In the genomic region with DNA sequence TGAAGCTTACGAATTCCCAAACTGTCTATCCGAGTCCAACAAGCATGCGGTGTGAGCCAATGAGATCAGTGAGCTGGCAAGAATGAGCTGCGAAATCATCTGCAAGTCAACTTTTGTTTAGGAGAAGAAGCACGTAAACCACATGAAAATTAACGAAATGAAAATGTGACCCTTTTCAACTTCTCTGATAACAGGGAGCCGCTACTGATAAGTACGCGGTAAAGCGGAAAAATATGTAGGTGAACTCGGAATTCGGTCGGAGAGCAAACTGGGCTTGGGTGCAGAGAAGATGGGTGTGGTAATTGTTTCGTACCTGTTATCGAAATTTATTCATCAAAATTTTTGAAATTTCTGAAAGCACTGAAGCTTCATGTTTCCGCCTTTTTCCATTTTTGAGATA, we compare ENCODE assay signal across 4 worm cellular contexts.
TF ChIP-seq lines count a peak whose summit lies in the region.

A gene (minus strand): TSS at position 101 of the 400 bp plus-strand sequence.

TF ChIP-seq in whole organism, L2 larva, 48 proteins besides CTCF, POLR2A, EP300 and RAD21:
- TF ChIP-seq fos-1 (tag; optimal IDR thresholded peaks at IDR 0.05; lab: Kevin White, UChicago), result peak; percentile 1
- no peak for TF ChIP-seq C34F6.9 (tag; optimal IDR thresholded peaks at IDR 0.05; lab: Kevin White, UChicago)
- no peak for TF ChIP-seq nhr-237 (tag; optimal IDR thresholded peaks at IDR 0.05; lab: Kevin White, UChicago)
- TF ChIP-seq nhr-77 (tag; optimal IDR thresholded peaks at IDR 0.05; lab: Kevin White, UChicago), result no peak

TF ChIP-seq in whole organism, L3 larva, 47 proteins besides CTCF, POLR2A, EP300 and RAD21:
- no peak for TF ChIP-seq nhr-23 (tag; optimal IDR thresholded peaks at IDR 0.05; lab: Kevin White, UChicago)
- peak; percentile 38 for TF ChIP-seq elt-2 (tag; optimal IDR thresholded peaks at IDR 0.05; lab: Kevin White, UChicago)

TF ChIP-seq in whole organism, L4 larva, 104 proteins besides CTCF, POLR2A, EP300 and RAD21:
- TF ChIP-seq Y5F2A.4 (GFP tag; optimal IDR thresholded peaks at IDR 0.05; lab: Kevin White, UChicago) (no peak), unc-62 (GFP tag; optimal IDR thresholded peaks at IDR 0.05 in 1 of 2; lab: Kevin White, UChicago) (peak in 1 of 2 experiments; percentile 24), unc-62 (tag; optimal IDR thresholded peaks at IDR 0.05; lab: Kevin White, UChicago) (no peak), nhr-6 (tag; optimal IDR thresholded peaks at IDR 0.05; lab: Kevin White, UChicago) (no peak), attf-4 (tag; optimal IDR thresholded peaks at IDR 0.05; lab: Kevin White, UChicago) (no peak), php-3 (GFP tag; IDR thresholded peaks at IDR 0.05; lab: Robert Waterston, UW) (no peak), dve-1 (tag; optimal IDR thresholded peaks at IDR 0.05; lab: Kevin White, UChicago; ENCODE audit: insufficient read depth) (no peak), mxl-3 (GFP tag; optimal IDR thresholded peaks at IDR 0.05; lab: Kevin White, UChicago) (peak; percentile 4), nhr-48 (tag; optimal IDR thresholded peaks at IDR 0.05; lab: Kevin White, UChicago) (no peak)

TF ChIP-seq in whole organism, young adult, 124 proteins besides CTCF, POLR2A, EP300 and RAD21:
- TF ChIP-seq ztf-22 (GFP tag; optimal IDR thresholded peaks at IDR 0.05; lab: Kevin White, UChicago) (no peak), nhr-80 (tag; optimal IDR thresholded peaks at IDR 0.05; lab: Kevin White, UChicago) (peak; percentile 1)
TF ChIP-seq in whole organism, young adult: peak in this region for 1.
